Worm (Caenorhabditis elegans): ENCODE data around the gene nhr-125.

ce11 chrV:4372986-4373385, 47.7 kb upstream of the nhr-125 start:
- TF ChIP-seq him-1 (tag; optimal IDR thresholded peaks at IDR 0.05) (no peak), dao-5 (tag; optimal IDR thresholded peaks at IDR 0.05) (no peak)
